Worm (Caenorhabditis elegans) whole organism, L3 larva: ENCODE measurements around the gene C47D12.2.

Experiments used
- ZK546.5 ChIP-seq: sonication (generic microtip); optimal IDR thresholded peaks from 2 replicates; lab custom pipeline; 2017; ENCODE audit warnings: missing biosample characterization, missing genetic modification characterization
- ceh-16 ChIP-seq: sonication (generic microtip); optimal IDR thresholded peaks from 2 replicates; lab custom pipeline; 2017; ENCODE audit warnings: missing biosample characterization, missing genetic modification characterization
- ceh-28 ChIP-seq: fragments of 150-350 bp; optimal IDR thresholded peaks from 2 replicates; lab custom pipeline; 2014; ENCODE audit warnings: missing biosample characterization, missing genetic modification reagents, missing genetic modification characterization
- ceh-82 ChIP-seq: fragments of 150-350 bp; optimal IDR thresholded peaks from 2 replicates; lab custom pipeline; 2014; ENCODE audit warnings: missing biosample characterization, missing genetic modification characterization
- egl-27 ChIP-seq: sonication (generic microtip); optimal IDR thresholded peaks from 4 replicates; lab custom pipeline; 2017; ENCODE audit warnings: missing biosample characterization, missing genetic modification reagents, missing genetic modification characterization
- egl-5 ChIP-seq: fragments of 150-350 bp; optimal IDR thresholded peaks from 2 replicates; lab custom pipeline; 2017; ENCODE audit warnings: missing biosample characterization, missing genetic modification reagents, missing genetic modification characterization, inconsistent platforms
- elt-1 ChIP-seq: fragments of 150-350 bp; optimal IDR thresholded peaks from 2 replicates; lab custom pipeline; 2014; ENCODE audit warnings: missing biosample characterization, missing genetic modification characterization
- elt-2 ChIP-seq: sonication (generic microtip); optimal IDR thresholded peaks from 2 replicates; lab custom pipeline; 2016; ENCODE audit warnings: missing genetic modification reagents, mild to moderate bottlenecking, missing genetic modification characterization, missing compliant biosample characterization
- eor-1 ChIP-seq, 2 experiments: fragments of 150-350 bp; optimal IDR thresholded peaks; 2 replicates each; lab custom pipeline; 2014 to 2018; ENCODE audit warnings: missing biosample characterization in 2 of 2, missing genetic modification characterization in 2 of 2
- fkh-10 ChIP-seq: sonication (generic microtip); optimal IDR thresholded peaks from 2 replicates; lab custom pipeline; 2017; ENCODE audit warnings: missing biosample characterization, missing genetic modification reagents, missing genetic modification characterization
- fkh-2 ChIP-seq: fragments of 150-350 bp; optimal IDR thresholded peaks from 2 replicates; lab custom pipeline; 2014; ENCODE audit warnings: missing biosample characterization, missing genetic modification reagents, missing genetic modification characterization
- fos-1 ChIP-seq: fragments of 150-350 bp; optimal IDR thresholded peaks from 2 replicates; lab custom pipeline; 2014; ENCODE audit warnings: missing biosample characterization, missing genetic modification characterization
- hmg-11 ChIP-seq: sonication (generic microtip); optimal IDR thresholded peaks from 2 replicates; lab custom pipeline; 2016; ENCODE audit warnings: missing genetic modification characterization, missing compliant biosample characterization
- jun-1 ChIP-seq: fragments of 150-350 bp; optimal IDR thresholded peaks from 2 replicates; lab custom pipeline; 2014; ENCODE audit warnings: missing biosample characterization, missing genetic modification reagents, missing genetic modification characterization
- lin-39 ChIP-seq: fragments of 150-350 bp; optimal IDR thresholded peaks from 2 replicates; lab custom pipeline; 2018; ENCODE audit warnings: missing biosample characterization, missing genetic modification reagents, missing genetic modification characterization
- lsy-12 ChIP-seq: sonication (generic microtip); optimal IDR thresholded peaks from 2 replicates; lab custom pipeline; 2016; ENCODE audit warnings: mild to moderate bottlenecking, missing genetic modification characterization, missing compliant biosample characterization
- mdl-1 ChIP-seq: fragments of 150-350 bp; optimal IDR thresholded peaks from 2 replicates; lab custom pipeline; 2014; ENCODE audit warnings: missing biosample characterization, missing genetic modification characterization
- mml-1 ChIP-seq: fragments of 150-350 bp; sonication (generic microtip); optimal IDR thresholded peaks from 3 replicates; lab custom pipeline; 2014; ENCODE audit warnings: missing biosample characterization, missing genetic modification characterization
- nfya-1 ChIP-seq: sonication (generic microtip); optimal IDR thresholded peaks from 2 replicates; lab custom pipeline; 2017; ENCODE audit warnings: missing genetic modification characterization, mild to moderate bottlenecking, missing compliant biosample characterization, antibody characterized with exemption, moderate library complexity; ENCODE audit not compliant: insufficient read depth
- nhr-12 ChIP-seq: fragments of 150-350 bp; optimal IDR thresholded peaks from 2 replicates; lab custom pipeline; 2014; ENCODE audit warnings: missing biosample characterization, missing genetic modification characterization
- nhr-28 ChIP-seq: fragments of 150-350 bp; optimal IDR thresholded peaks from 2 replicates; lab custom pipeline; 2014; ENCODE audit warnings: missing biosample characterization, missing genetic modification characterization
- nhr-76 ChIP-seq: fragments of 150-350 bp; sonication (generic microtip); optimal IDR thresholded peaks from 5 replicates; lab custom pipeline; 2014; ENCODE audit warnings: missing biosample characterization, missing genetic modification characterization
- nhr-77 ChIP-seq: fragments of 150-350 bp; optimal IDR thresholded peaks from 2 replicates; lab custom pipeline; 2014; ENCODE audit warnings: missing biosample characterization, missing genetic modification characterization
- pha-4 ChIP-seq: fragments of 150-350 bp; optimal IDR thresholded peaks from 2 replicates; lab custom pipeline; 2014; ENCODE audit warnings: missing biosample characterization, missing genetic modification reagents, missing genetic modification characterization
- pqm-1 ChIP-seq: fragments of 150-350 bp; optimal IDR thresholded peaks from 2 replicates; lab custom pipeline; 2017; ENCODE audit warnings: missing biosample characterization, missing genetic modification characterization, inconsistent platforms
- skn-1 ChIP-seq: fragments of 150-350 bp; optimal IDR thresholded peaks from 2 replicates; lab custom pipeline; 2014; ENCODE audit warnings: missing biosample characterization, missing genetic modification characterization
- snpc-4 ChIP-seq: fragments of 150-350 bp; optimal IDR thresholded peaks from 2 replicates; lab custom pipeline; 2014; ENCODE audit warnings: missing biosample characterization, missing genetic modification characterization
- tbx-2 ChIP-seq: sonication (generic microtip); optimal IDR thresholded peaks from 2 replicates; lab custom pipeline; 2016; ENCODE audit warnings: mild to moderate bottlenecking, missing genetic modification characterization, missing compliant biosample characterization
- unc-62 ChIP-seq: fragments of 150-350 bp; sonication (generic microtip); optimal IDR thresholded peaks from 4 replicates; lab custom pipeline; 2014; ENCODE audit warnings: missing biosample characterization, missing genetic modification reagents, missing genetic modification characterization
- ztf-11 ChIP-seq: fragments of 150-350 bp; optimal IDR thresholded peaks from 2 replicates; lab custom pipeline; 2014; ENCODE audit warnings: missing biosample characterization, missing genetic modification characterization

C47D12.2 gene

ce11 chrII:11681136-11681824 lies 5.2 kb downstream of the C47D12.2 start, which contains the start of the genes sfxn-1.4 and C47D12.4:
TSS of gene sfxn-1.4 (minus strand) at chrII:11681236.
TSS of gene C47D12.4 (plus strand) at chrII:11681774.
- no peak for TF ChIP-seq jun-1 (tag; lab: Kevin White, UChicago)
- TF ChIP-seq elt-2 (tag; lab: Kevin White, UChicago), result no peak
- no peak for TF ChIP-seq nhr-76 (tag; lab: Kevin White, UChicago)
- TF ChIP-seq, all 47 proteins: peak for 0

ce11 chrII:11685177-11685576 lies 9.1 kb downstream of the C47D12.2 start, which contains the start of gene C47D12.5:
TSS of gene C47D12.5 (minus strand) at chrII:11685277.
- TF ChIP-seq lsy-12 (tag; lab: Kevin White, UChicago), result no peak
- no peak for TF ChIP-seq ZK546.5 (tag; lab: Kevin White, UChicago)
- no peak for TF ChIP-seq ceh-82 (tag; lab: Kevin White, UChicago)
- TF ChIP-seq egl-5 (tag; lab: Kevin White, UChicago), result no peak
- no peak for TF ChIP-seq nhr-28 (tag; lab: Kevin White, UChicago)
- TF ChIP-seq mml-1 (tag; lab: Kevin White, UChicago), result no peak
- TF ChIP-seq ceh-16 (tag; lab: Kevin White, UChicago), result no peak
- TF ChIP-seq nhr-77 (tag; lab: Kevin White, UChicago), result no peak
- TF ChIP-seq unc-62 (GFP tag; lab: Kevin White, UChicago), result no peak
- no peak for TF ChIP-seq tbx-2
- TF ChIP-seq pqm-1 (tag; lab: Kevin White, UChicago), result no peak
- no peak for TF ChIP-seq jun-1 (tag; lab: Kevin White, UChicago)
- TF ChIP-seq snpc-4 (tag; lab: Kevin White, UChicago), result no peak
- no peak for TF ChIP-seq nfya-1 (tag; lab: Kevin White, UChicago)
- TF ChIP-seq fos-1 (tag; lab: Kevin White, UChicago), result no peak
- TF ChIP-seq skn-1 (tag; lab: Kevin White, UChicago), result no peak
- TF ChIP-seq fkh-10 (GFP tag; lab: Kevin White, UChicago), result no peak
- no peak for TF ChIP-seq egl-27 (tag; lab: Kevin White, UChicago)
- TF ChIP-seq, all 47 proteins: peak for 0

- TF ChIP-seq snpc-4 (tag; lab: Kevin White, UChicago) (no peak), pha-4 (tag; lab: Kevin White, UChicago) (peak; percentile 15), hmg-11 (peak; percentile 29)
Observed at ce11 chrII:11688011-11688410, 11.9 kb downstream of the C47D12.2 start.

- TF ChIP-seq mdl-1 (tag; lab: Kevin White, UChicago) (no peak), nfya-1 (tag; lab: Kevin White, UChicago) (no peak), ceh-28 (tag; lab: Kevin White, UChicago) (no peak), nhr-28 (tag; lab: Kevin White, UChicago) (no peak), nhr-76 (tag; lab: Kevin White, UChicago) (no peak), skn-1 (tag; lab: Kevin White, UChicago) (no peak), lin-39 (tag; lab: Kevin White, UChicago) (no peak), egl-5 (tag; lab: Kevin White, UChicago) (no peak)
Observed at ce11 chrII:11688643-11689042, 12.5 kb downstream of the C47D12.2 start, which contains the start of gene kel-1. TSS of gene kel-1 (plus strand) at chrII:11688943.

ce11 chrII:11689941-11690340 lies 13.8 kb downstream of the C47D12.2 start:
- TF ChIP-seq ceh-82 (tag; lab: Kevin White, UChicago) (no peak), unc-62 (GFP tag; lab: Kevin White, UChicago) (no peak), mml-1 (tag; lab: Kevin White, UChicago) (no peak), nhr-12 (tag; lab: Kevin White, UChicago) (no peak), fkh-2 (tag; lab: Kevin White, UChicago) (no peak), tbx-2 (no peak), ztf-11 (tag; lab: Kevin White, UChicago) (no peak), nhr-76 (tag; lab: Kevin White, UChicago) (no peak), fkh-10 (GFP tag; lab: Kevin White, UChicago) (no peak), elt-1 (tag; lab: Kevin White, UChicago) (no peak), egl-5 (tag; lab: Kevin White, UChicago) (no peak), nfya-1 (tag; lab: Kevin White, UChicago) (no peak), eor-1 (tag; optimal IDR thresholded peaks at IDR 0.05; lab: Kevin White, UChicago) (no peak)
